Fruit fly (Drosophila melanogaster) whole organism, embryonic: ENCODE results near the gene TotZ.

Experiments
- Atf-2 ChIP-seq: fragments of 200-800 bp; sonication (Bioruptor generic); optimal IDR thresholded peaks from 2 replicates; lab custom pipeline; 2016; ENCODE audit warnings: missing biosample characterization, missing genetic modification characterization
- Blimp-1 ChIP-seq: fragments of 200-800 bp; sonication (Bioruptor generic); optimal IDR thresholded peaks from 3 replicates; lab custom pipeline; 2018; ENCODE audit warnings: missing biosample characterization, missing genetic modification characterization, mild to moderate bottlenecking, moderate library complexity, missing genetic modification reagents
- CG11560 ChIP-seq: fragments of 200-800 bp; sonication (Bioruptor generic); IDR thresholded peaks from 3 replicates; pipeline ENCODE4 v1.3.6; 2022; ENCODE audit warnings: missing biosample characterization, missing genetic modification characterization
- CG11723 ChIP-seq: fragments of 200-800 bp; sonication (Bioruptor generic); optimal IDR thresholded peaks from 2 replicates; lab custom pipeline; 2017; ENCODE audit warnings: missing biosample characterization, mild to moderate bottlenecking, missing genetic modification characterization
- CG12236 ChIP-seq: fragments of 200-800 bp; sonication (Bioruptor generic); optimal IDR thresholded peaks from 2 replicates; lab custom pipeline; 2016; ENCODE audit warnings: missing biosample characterization, missing genetic modification characterization
- CG15269 ChIP-seq: fragments of 200-800 bp; sonication (Bioruptor generic); optimal IDR thresholded peaks from 2 replicates; lab custom pipeline; 2018; ENCODE audit warnings: missing biosample characterization, mild to moderate bottlenecking, missing genetic modification characterization, moderate library complexity
- CG1603 ChIP-seq: fragments of 200-800 bp; sonication (Bioruptor generic); optimal IDR thresholded peaks from 2 replicates; lab custom pipeline; 2019; ENCODE audit warnings: missing biosample characterization, mild to moderate bottlenecking, missing genetic modification characterization, moderate library complexity
- CG17186 ChIP-seq: fragments of 200-800 bp; sonication (Bioruptor generic); optimal IDR thresholded peaks from 3 replicates; lab custom pipeline; 2017; ENCODE audit warnings: missing biosample characterization, missing genetic modification reagents, missing genetic modification characterization
- CG18262 ChIP-seq: fragments of 200-800 bp; optimal IDR thresholded peaks from 3 replicates; lab custom pipeline; 2019; ENCODE audit warnings: missing biosample characterization, mild to moderate bottlenecking, missing genetic modification characterization, moderate library complexity
- CG18764 ChIP-seq: fragments of 200-800 bp; sonication (Bioruptor generic); optimal IDR thresholded peaks from 3 replicates; lab custom pipeline; 2016; ENCODE audit warnings: missing biosample characterization, missing genetic modification characterization
- CG2202 ChIP-seq: fragments of 200-800 bp; sonication (Bioruptor generic); optimal IDR thresholded peaks from 2 replicates; lab custom pipeline; 2018; ENCODE audit warnings: missing biosample characterization, mild to moderate bottlenecking, missing genetic modification characterization
- CG2889 ChIP-seq: fragments of 200-800 bp; sonication (Bioruptor generic); IDR thresholded peaks from 3 replicates; pipeline ENCODE4 v1.3.6; 2022; ENCODE audit warnings: missing biosample characterization, missing genetic modification characterization
- CG32767 ChIP-seq: fragments of 200-800 bp; sonication (Bioruptor generic); IDR thresholded peaks from 2 replicates; pipeline ENCODE4 v1.3.6; 2022; ENCODE audit warnings: missing biosample characterization, missing genetic modification characterization
- CG5245 ChIP-seq: fragments of 200-800 bp; sonication (Bioruptor generic); optimal IDR thresholded peaks from 3 replicates; lab custom pipeline; 2016; ENCODE audit warnings: missing biosample characterization, missing genetic modification characterization
- CG6854 ChIP-seq: fragments of 200-800 bp; sonication (Bioruptor generic); optimal IDR thresholded peaks from 3 replicates; lab custom pipeline; 2017; ENCODE audit warnings: missing biosample characterization, mild to moderate bottlenecking, missing genetic modification characterization
- CG7271 ChIP-seq: fragments of 200-800 bp; sonication (Bioruptor generic); optimal IDR thresholded peaks from 2 replicates; lab custom pipeline; 2018; ENCODE audit warnings: missing biosample characterization, mild to moderate bottlenecking, missing genetic modification characterization, moderate library complexity
- CG8290 ChIP-seq, 3 experiments: fragments of 200-800 bp; sonication (Bioruptor generic); optimal IDR thresholded peaks; 2 replicates each; lab custom pipeline; 2016 to 2019; ENCODE audit warnings: missing biosample characterization in 3 of 3, missing genetic modification characterization in 3 of 3, mild to moderate bottlenecking in 2 of 3, moderate library complexity in 1 of 3
- CG8359 ChIP-seq: fragments of 200-800 bp; sonication (Bioruptor generic); optimal IDR thresholded peaks from 2 replicates; lab custom pipeline; 2017; ENCODE audit warnings: missing biosample characterization, mild to moderate bottlenecking, missing genetic modification characterization, borderline replicate concordance
- CHES-1-like ChIP-seq: fragments of 200-800 bp; sonication (Bioruptor generic); optimal IDR thresholded peaks from 2 replicates; lab custom pipeline; 2016; ENCODE audit warnings: missing biosample characterization, missing genetic modification characterization
- Camta ChIP-seq: fragments of 200-800 bp; sonication (Bioruptor generic); optimal IDR thresholded peaks from 2 replicates; lab custom pipeline; 2016; ENCODE audit warnings: missing biosample characterization, missing genetic modification characterization
- HLH3B ChIP-seq: fragments of 200-800 bp; sonication (Bioruptor generic); IDR thresholded peaks from 2 replicates; pipeline ENCODE4 v1.3.6; 2022; ENCODE audit warnings: missing biosample characterization, missing genetic modification characterization
- MESR4 ChIP-seq: fragments of 200-800 bp; sonication (Bioruptor generic); optimal IDR thresholded peaks from 2 replicates; lab custom pipeline; 2018; ENCODE audit warnings: missing biosample characterization, mild to moderate bottlenecking, missing genetic modification characterization, moderate library complexity
- Mes4 ChIP-seq: fragments of 200-800 bp; sonication (Bioruptor generic); optimal IDR thresholded peaks from 2 replicates; lab custom pipeline; 2016; ENCODE audit warnings: missing biosample characterization, missing genetic modification characterization
- Myb ChIP-seq: fragments of 200-800 bp; sonication (Bioruptor generic); optimal IDR thresholded peaks from 2 replicates; lab custom pipeline; 2016; ENCODE audit warnings: missing biosample characterization, missing genetic modification characterization
- NC2α ChIP-seq: fragments of 200-800 bp; sonication (Bioruptor generic); optimal IDR thresholded peaks from 2 replicates; lab custom pipeline; 2016; ENCODE audit warnings: missing biosample characterization, missing genetic modification characterization
- Optix ChIP-seq: fragments of 200-800 bp; sonication (Bioruptor generic); IDR thresholded peaks from 3 replicates; pipeline ENCODE4 v1.3.6; 2022; ENCODE audit warnings: missing biosample characterization, missing genetic modification characterization
- Poxn ChIP-seq: fragments of 200-800 bp; sonication (Bioruptor generic); IDR thresholded peaks from 2 replicates; pipeline ENCODE4 v1.3.6; 2022; ENCODE audit warnings: missing biosample characterization, missing genetic modification characterization
- Scr ChIP-seq: fragments of 200-800 bp; sonication (Bioruptor generic); IDR thresholded peaks from 2 replicates; pipeline ENCODE4 v1.3.6; 2022; ENCODE audit warnings: missing biosample characterization, missing genetic modification characterization; ENCODE audit not compliant: partially characterized antibody
- Six4 ChIP-seq: fragments of 200-800 bp; sonication (Bioruptor generic); optimal IDR thresholded peaks from 2 replicates; lab custom pipeline; 2016; ENCODE audit warnings: missing biosample characterization, missing genetic modification characterization
- Xbp1 ChIP-seq: fragments of 200-800 bp; sonication (Bioruptor generic); optimal IDR thresholded peaks from 3 replicates; lab custom pipeline; 2016; ENCODE audit warnings: missing biosample characterization, mild to moderate bottlenecking, missing genetic modification characterization
- ap ChIP-seq: fragments of 200-800 bp; sonication (Bioruptor generic); IDR thresholded peaks from 2 replicates; pipeline ENCODE4 v1.3.6; 2022; ENCODE audit warnings: missing biosample characterization, missing genetic modification characterization
- bsh ChIP-seq, 2 experiments: fragments of 200-800 bp; sonication (Bioruptor generic); optimal IDR thresholded peaks; 2 replicates each; lab custom pipeline; 2017 to 2018; ENCODE audit warnings: mild to moderate bottlenecking in 2 of 2, missing biosample characterization in 2 of 2, missing genetic modification characterization in 2 of 2, moderate library complexity in 1 of 2
- crol ChIP-seq: fragments of 200-800 bp; sonication (Bioruptor generic); IDR thresholded peaks from 2 replicates; pipeline ENCODE4 v1.3.6; 2022; ENCODE audit warnings: missing biosample characterization, missing genetic modification characterization
- dati ChIP-seq: fragments of 200-800 bp; sonication (Bioruptor generic); IDR thresholded peaks from 2 replicates; pipeline ENCODE4 v1.3.6; 2022; ENCODE audit warnings: missing biosample characterization, missing genetic modification characterization
- fd64A ChIP-seq: fragments of 200-800 bp; sonication (Bioruptor generic); optimal IDR thresholded peaks from 3 replicates; lab custom pipeline; 2018; ENCODE audit warnings: missing biosample characterization, mild to moderate bottlenecking, missing genetic modification characterization
- grau ChIP-seq: fragments of 200-800 bp; optimal IDR thresholded peaks from 3 replicates; lab custom pipeline; 2019; ENCODE audit warnings: missing biosample characterization, mild to moderate bottlenecking, missing genetic modification characterization, moderate library complexity
- ham ChIP-seq: fragments of 200-800 bp; sonication (Bioruptor generic); IDR thresholded peaks from 2 replicates; pipeline ENCODE4 v1.3.6; 2022; ENCODE audit warnings: missing biosample characterization, missing genetic modification characterization
- jing ChIP-seq: fragments of 200-800 bp; sonication (Bioruptor generic); optimal IDR thresholded peaks from 2 replicates; lab custom pipeline; 2018; ENCODE audit warnings: missing biosample characterization, mild to moderate bottlenecking, missing genetic modification characterization
- kah ChIP-seq: fragments of 200-800 bp; sonication (Bioruptor generic); optimal IDR thresholded peaks from 2 replicates; lab custom pipeline; 2018; ENCODE audit warnings: missing biosample characterization, mild to moderate bottlenecking, missing genetic modification characterization
- luna ChIP-seq: fragments of 200-800 bp; sonication (Bioruptor generic); optimal IDR thresholded peaks from 2 replicates; lab custom pipeline; 2016; ENCODE audit warnings: missing biosample characterization, missing genetic modification characterization
- mam ChIP-seq: fragments of 200-800 bp; sonication (Bioruptor generic); optimal IDR thresholded peaks from 3 replicates; lab custom pipeline; 2016; ENCODE audit warnings: missing biosample characterization, missing genetic modification characterization
- org-1 ChIP-seq: fragments of 200-800 bp; sonication (Bioruptor generic); optimal IDR thresholded peaks from 2 replicates; lab custom pipeline; 2017; ENCODE audit warnings: missing biosample characterization, missing genetic modification characterization
- psq ChIP-seq: fragments of 200-800 bp; sonication (Bioruptor generic); optimal IDR thresholded peaks from 2 replicates; lab custom pipeline; 2017; ENCODE audit warnings: missing biosample characterization, missing genetic modification characterization
- pzg ChIP-seq: fragments of 200-800 bp; sonication (Bioruptor generic); optimal IDR thresholded peaks from 3 replicates; lab custom pipeline; 2018; ENCODE audit warnings: missing biosample characterization, mild to moderate bottlenecking, missing genetic modification characterization, moderate library complexity
- sc ChIP-seq, 3 experiments: fragments of >200 bp in 2 of 3; fragments of 200-800 bp in 1 of 3; sonication (Bioruptor generic) in 1 of 3; optimal IDR thresholded peaks; 2 replicates in 2 of 3; 3 replicates in 1 of 3; lab custom pipeline; 2017; ENCODE audit warnings: mild to moderate bottlenecking in 1 of 3, missing biosample characterization in 1 of 3, missing genetic modification characterization in 1 of 3, missing genetic modification reagents in 1 of 3
- sr ChIP-seq: fragments of 200-800 bp; sonication (Bioruptor generic); IDR thresholded peaks from 3 replicates; pipeline ENCODE4 v1.3.6; 2022; ENCODE audit warnings: missing biosample characterization, missing genetic modification characterization
- trem ChIP-seq: fragments of 200-800 bp; optimal IDR thresholded peaks from 3 replicates; lab custom pipeline; 2019; ENCODE audit warnings: missing biosample characterization, mild to moderate bottlenecking, missing genetic modification characterization, moderate library complexity
- vnd ChIP-seq: fragments of 200-800 bp; sonication (Bioruptor generic); IDR thresholded peaks from 3 replicates; pipeline ENCODE4 v1.3.6; 2022; ENCODE audit warnings: missing biosample characterization, missing genetic modification characterization; ENCODE audit not compliant: partially characterized antibody
- zen2 ChIP-seq: fragments of 200-800 bp; sonication (Bioruptor generic); IDR thresholded peaks from 3 replicates; pipeline ENCODE4 v1.3.6; 2022; ENCODE audit warnings: missing biosample characterization, missing genetic modification characterization; ENCODE audit not compliant: partially characterized antibody

The TotZ gene

dm6 chr3R:20850395-20851039, 27.0 kb upstream of the TotZ start, which contains the start of gene RpS30 (continued):
- TF ChIP-seq CG8359 (GFP tag; lab: Kevin White, UChicago) (no peak), CG8290 (GFP tag; optimal IDR thresholded peaks at IDR 0.05; lab: Kevin White, UChicago) (peak; percentile 47), CG8290 (tag; optimal IDR thresholded peaks at IDR 0.05; lab: Kevin White, UChicago) (peak in 1 of 2 experiments; percentile 87), fd64A (GFP tag; lab: Kevin White, UChicago) (no peak), CG17186 (GFP tag; lab: Kevin White, UChicago) (peak; percentile 80), HLH3B (no peak), CG7271 (tag; lab: Kevin White, UChicago) (peak; percentile 5), NC2α (GFP tag; lab: Kevin White, UChicago) (no peak), CG5245 (GFP tag; lab: Kevin White, UChicago) (peak; percentile 35), CG18262 (tag; lab: Kevin White, UChicago) (peak; percentile 40), CG15269 (tag; lab: Kevin White, UChicago) (peak; percentile 24), CG12236 (no peak), CG32767 (GFP tag; lab: Robert Waterston, UW) (0 out of 2 replicates have a peak, but pooled peaks have one; percentile 11), zen2 (GFP tag; lab: Robert Waterston, UW) (peak; percentile 87), kah (no peak), Six4 (GFP tag; lab: Kevin White, UChicago) (peak; percentile 3), org-1 (GFP tag; lab: Kevin White, UChicago) (no peak), mam (peak; percentile 40), Myb (GFP tag; lab: Kevin White, UChicago) (peak; percentile 98), CHES-1-like (GFP tag; lab: Kevin White, UChicago) (peak; percentile 57), ham (GFP tag; lab: Robert Waterston, UW) (no peak), grau (tag; lab: Kevin White, UChicago) (peak; percentile 49), ap (GFP tag; lab: Robert Waterston, UW) (no peak), psq (GFP tag; lab: Kevin White, UChicago) (no peak), Mes4 (GFP tag; lab: Kevin White, UChicago) (peak; percentile 53), CG2889 (GFP tag; lab: Robert Waterston, UW) (no peak), vnd (GFP tag; lab: Robert Waterston, UW) (peak; percentile 94), bsh (GFP tag; optimal IDR thresholded peaks at IDR 0.05; lab: Kevin White, UChicago) (peak in 1 of 2 experiments; percentile 36), luna (GFP tag; lab: Kevin White, UChicago) (no peak), MESR4 (peak; percentile 96), Camta (GFP tag; lab: Kevin White, UChicago) (no peak), sr (no peak), Scr (GFP tag; lab: Robert Waterston, UW) (peak; percentile 95), Blimp-1 (GFP tag; lab: Kevin White, UChicago) (no peak), Xbp1 (GFP tag; lab: Kevin White, UChicago) (peak; percentile 49), Optix (no peak), CG1603 (tag; lab: Kevin White, UChicago) (peak; percentile 91), CG11723 (GFP tag; lab: Kevin White, UChicago) (no peak), Atf-2 (GFP tag; lab: Kevin White, UChicago) (no peak), CG11560 (peak; percentile 80; the same call in 2 of the 3 replicates), sc (optimal IDR thresholded peaks at IDR 0.05; lab: Kevin White, UChicago) (no peak), sc (GFP tag; optimal IDR thresholded peaks at IDR 0.05; lab: Kevin White, UChicago) (no peak), CG6854 (GFP tag; lab: Kevin White, UChicago) (no peak), CG2202 (tag; lab: Kevin White, UChicago) (peak; percentile 8), jing (GFP tag; lab: Kevin White, UChicago) (no peak), pzg (GFP tag; lab: Kevin White, UChicago) (peak; percentile 99), trem (peak; percentile 87), CG18764 (GFP tag; lab: Kevin White, UChicago) (no peak), Poxn (GFP tag; lab: Robert Waterston, UW) (no peak), crol (no peak), dati (GFP tag; lab: Robert Waterston, UW) (no peak)
